Worm (Caenorhabditis elegans) whole organism, early embryonic: ENCODE results near the gene F37C4.4.

ENCODE experiments used
- B0310.2 ChIP-seq: sonication (generic microtip); optimal IDR thresholded peaks from 2 replicates; lab custom pipeline; 2016; ENCODE audit warnings: mild to moderate bottlenecking, missing genetic modification characterization, missing compliant biosample characterization
- ama-1 ChIP-seq: fragments of 150-350 bp; optimal IDR thresholded peaks from 2 replicates; lab custom pipeline; 2014
- ceh-36 ChIP-seq: sonication (generic microtip); optimal IDR thresholded peaks from 2 replicates; lab custom pipeline; 2016; ENCODE audit warnings: missing genetic modification characterization, inconsistent platforms, missing compliant biosample characterization
- ets-7 ChIP-seq: sonication (generic microtip); optimal IDR thresholded peaks from 2 replicates; lab custom pipeline; 2016; ENCODE audit warnings: missing genotype, missing genetic modification characterization, missing compliant biosample characterization
- flt-1 ChIP-seq: fragments of 200-800 bp; sonication (Bioruptor generic); IDR thresholded peaks from 2 replicates; pipeline ENCODE4 v1.3.6; 2022; ENCODE audit warnings: missing genetic modification characterization, missing compliant biosample characterization
- hnd-1 ChIP-seq: sonication (generic microtip); optimal IDR thresholded peaks from 2 replicates; lab custom pipeline; 2016; ENCODE audit warnings: missing genetic modification characterization, missing compliant biosample characterization
- sea-1 ChIP-seq: fragments of 200-800 bp; sonication (Bioruptor generic); conservative IDR thresholded peaks from 2 replicates; pipeline ENCODE4 v1.3.6; 2022; ENCODE audit warnings: missing genetic modification characterization, missing compliant biosample characterization
- tbx-11 ChIP-seq: fragments of 200-800 bp; sonication (Bioruptor generic); IDR thresholded peaks from 2 replicates; pipeline ENCODE4 v1.3.6; 2022; ENCODE audit warnings: missing genetic modification characterization, missing compliant biosample characterization

DNA sequence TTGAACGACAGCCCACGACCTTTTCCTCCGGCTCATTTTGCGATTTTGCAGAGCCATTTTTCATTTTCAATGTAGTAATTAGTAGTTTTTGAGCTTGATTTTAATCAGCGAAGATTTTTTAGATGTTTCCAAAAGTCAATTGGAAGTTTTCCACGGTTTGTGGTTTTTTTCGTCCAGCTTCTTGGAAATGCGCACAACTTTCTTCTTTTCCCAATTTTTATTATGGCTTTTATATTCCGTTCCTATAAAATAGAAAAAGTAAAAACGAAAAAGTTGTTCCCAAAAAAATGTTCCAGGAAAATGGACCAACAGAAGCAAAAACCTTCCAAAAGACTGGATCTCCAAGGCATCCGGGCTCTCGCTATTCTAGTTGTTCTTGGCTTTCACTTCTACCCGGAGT is 18.3 kb downstream of the F37C4.4 start, which contains the start of gene oac-22:
- TF ChIP-seq ama-1 (no peak), sea-1 (no peak), tbx-11 (GFP tag; lab: Robert Waterston, UW) (no peak), hnd-1 (no peak), ceh-36 (no peak), ets-7 (tag; lab: Kevin White, UChicago) (no peak), flt-1 (GFP tag; lab: Robert Waterston, UW) (no peak), B0310.2 (tag; lab: Kevin White, UChicago) (no peak)
